Worm (Caenorhabditis elegans) whole organism, late embryonic: ENCODE results near the gene dnc-1.

Experiments
- C08G9.2 ChIP-seq: sonication (generic microtip); optimal IDR thresholded peaks from 2 replicates; lab custom pipeline; 2016; ENCODE audit warnings: mild to moderate bottlenecking, missing genetic modification characterization, moderate library complexity, missing compliant biosample characterization
- C38D4.7 ChIP-seq: fragments of 200-800 bp; sonication (Bioruptor generic); optimal IDR thresholded peaks from 2 replicates; lab custom pipeline; 2018; ENCODE audit warnings: mild to moderate bottlenecking, missing genetic modification characterization, moderate library complexity, missing compliant biosample characterization
- K09A11.1 ChIP-seq: sonication (generic microtip); optimal IDR thresholded peaks from 2 replicates; lab custom pipeline; 2017; ENCODE audit warnings: antibody characterized with exemption, mild to moderate bottlenecking, missing genetic modification characterization, missing compliant biosample characterization; ENCODE audit not compliant: insufficient read depth
- Y22D7AL.16 ChIP-seq: sonication (generic microtip); optimal IDR thresholded peaks from 2 replicates; lab custom pipeline; 2016; ENCODE audit warnings: missing genetic modification characterization, missing compliant biosample characterization
- ahr-1 ChIP-seq: sonication (generic microtip); optimal IDR thresholded peaks from 2 replicates; lab custom pipeline; 2016; ENCODE audit warnings: missing genetic modification characterization, missing compliant biosample characterization
- ama-1 ChIP-seq: fragments of 150-350 bp; optimal IDR thresholded peaks from 2 replicates; lab custom pipeline; 2014
- ceh-19 ChIP-seq: fragments of 200-800 bp; sonication (Bioruptor generic); optimal IDR thresholded peaks from 2 replicates; lab custom pipeline; 2018; ENCODE audit warnings: mild to moderate bottlenecking, missing genetic modification characterization, missing compliant biosample characterization
- ceh-31 ChIP-seq: sonication (generic microtip); optimal IDR thresholded peaks from 2 replicates; lab custom pipeline; 2016; ENCODE audit warnings: missing genetic modification characterization, missing compliant biosample characterization
- ceh-34 ChIP-seq: sonication (generic microtip); optimal IDR thresholded peaks from 2 replicates; lab custom pipeline; 2016; ENCODE audit warnings: mild to moderate bottlenecking, missing genetic modification characterization, missing compliant biosample characterization
- ceh-45 ChIP-seq: fragments of 200-800 bp; sonication (Bioruptor generic); IDR thresholded peaks from 2 replicates; pipeline ENCODE4 v1.3.6; 2022; ENCODE audit warnings: missing genetic modification reagents, missing genetic modification characterization, missing compliant biosample characterization
- ceh-48 ChIP-seq: sonication (generic microtip); optimal IDR thresholded peaks from 2 replicates; lab custom pipeline; 2016; ENCODE audit warnings: missing genetic modification characterization, inconsistent platforms, missing compliant biosample characterization
- ceh-6 ChIP-seq: fragments of 200-800 bp; sonication (Bioruptor generic); optimal IDR thresholded peaks from 2 replicates; lab custom pipeline; 2018; ENCODE audit warnings: mild to moderate bottlenecking, missing genetic modification characterization, missing compliant biosample characterization
- che-1 ChIP-seq: sonication (generic microtip); optimal IDR thresholded peaks from 2 replicates; lab custom pipeline; 2016; ENCODE audit warnings: mild to moderate bottlenecking, missing genetic modification characterization, missing compliant biosample characterization
- dve-1 ChIP-seq: sonication (generic microtip); optimal IDR thresholded peaks from 2 replicates; lab custom pipeline; 2017; ENCODE audit warnings: antibody characterized with exemption, mild to moderate bottlenecking, missing genetic modification characterization, missing compliant biosample characterization
- elt-2 ChIP-seq: sonication (generic microtip); optimal IDR thresholded peaks from 2 replicates; lab custom pipeline; 2016; ENCODE audit warnings: missing genetic modification reagents, missing genetic modification characterization, missing compliant biosample characterization
- eyg-1 ChIP-seq: sonication (generic microtip); optimal IDR thresholded peaks from 2 replicates; lab custom pipeline; 2016; ENCODE audit warnings: missing genotype, missing genetic modification characterization, missing compliant biosample characterization
- fax-1 ChIP-seq: sonication (generic microtip); optimal IDR thresholded peaks from 2 replicates; lab custom pipeline; 2016; ENCODE audit warnings: missing genotype, missing genetic modification characterization, missing compliant biosample characterization
- gmeb-2 ChIP-seq: sonication (generic microtip); optimal IDR thresholded peaks from 2 replicates; lab custom pipeline; 2016; ENCODE audit warnings: missing genetic modification characterization, inconsistent platforms, missing compliant biosample characterization
- hlh-15 ChIP-seq: sonication (generic microtip); optimal IDR thresholded peaks from 2 replicates; lab custom pipeline; 2016; ENCODE audit warnings: missing genetic modification characterization, missing compliant biosample characterization
- hlh-8 ChIP-seq: sonication (generic microtip); optimal IDR thresholded peaks from 2 replicates; lab custom pipeline; 2016; ENCODE audit warnings: missing genotype, missing genetic modification characterization, missing compliant biosample characterization
- madf-2 ChIP-seq: sonication (generic microtip); optimal IDR thresholded peaks from 2 replicates; lab custom pipeline; 2017; ENCODE audit warnings: missing genetic modification characterization, missing compliant biosample characterization
- nfya-1 ChIP-seq: sonication (generic microtip); optimal IDR thresholded peaks from 2 replicates; lab custom pipeline; 2017; ENCODE audit warnings: missing genetic modification characterization, mild to moderate bottlenecking, missing compliant biosample characterization, antibody characterized with exemption, moderate library complexity
- nhr-11 ChIP-seq: fragments of 150-350 bp; optimal IDR thresholded peaks from 2 replicates; lab custom pipeline; 2014; ENCODE audit warnings: missing biosample characterization, missing genetic modification characterization
- npax-4 ChIP-seq: sonication (generic microtip); optimal IDR thresholded peaks from 2 replicates; lab custom pipeline; 2016; ENCODE audit warnings: missing genetic modification characterization, missing compliant biosample characterization
- pat-9 ChIP-seq: fragments of 200-800 bp; sonication (Bioruptor generic); optimal IDR thresholded peaks from 2 replicates; lab custom pipeline; 2018; ENCODE audit warnings: mild to moderate bottlenecking, missing genetic modification characterization, moderate library complexity, missing compliant biosample characterization
- pax-1 ChIP-seq: fragments of 150-350 bp; optimal IDR thresholded peaks from 2 replicates; lab custom pipeline; 2014; ENCODE audit warnings: missing biosample characterization, missing genetic modification characterization
- pha-4 ChIP-seq: fragments of 150-350 bp; optimal IDR thresholded peaks from 2 replicates; lab custom pipeline; 2018; ENCODE audit warnings: missing biosample characterization, missing genetic modification reagents, missing genetic modification characterization
- pqm-1 ChIP-seq: sonication (generic microtip); optimal IDR thresholded peaks from 2 replicates; lab custom pipeline; 2016; ENCODE audit warnings: missing genetic modification characterization, missing compliant biosample characterization
- pros-1 ChIP-seq: fragments of 150-350 bp; optimal IDR thresholded peaks from 2 replicates; lab custom pipeline; 2014; ENCODE audit warnings: missing biosample characterization, missing genetic modification reagents, missing genetic modification characterization
- sox-2 ChIP-seq: fragments of 200-800 bp; sonication (Bioruptor generic); IDR thresholded peaks from 2 replicates; pipeline ENCODE4 v1.3.6; 2022; ENCODE audit warnings: missing genetic modification reagents, missing genetic modification characterization, missing compliant biosample characterization
- syd-9 ChIP-seq: sonication (generic microtip); optimal IDR thresholded peaks from 2 replicates; lab custom pipeline; 2016; ENCODE audit warnings: mild to moderate bottlenecking, missing genetic modification characterization, moderate library complexity, missing compliant biosample characterization
- unc-42 ChIP-seq: sonication (generic microtip); optimal IDR thresholded peaks from 2 replicates; lab custom pipeline; 2016; ENCODE audit warnings: missing genotype, missing genetic modification characterization, missing compliant biosample characterization
- unc-55 ChIP-seq: sonication (generic microtip); optimal IDR thresholded peaks from 2 replicates; lab custom pipeline; 2017; ENCODE audit warnings: missing biosample characterization, missing genetic modification reagents, missing genetic modification characterization
- zip-5 ChIP-seq: sonication (generic microtip); optimal IDR thresholded peaks from 2 replicates; lab custom pipeline; 2016; ENCODE audit warnings: missing genetic modification characterization, missing compliant biosample characterization
- ztf-16 ChIP-seq: sonication (generic microtip); optimal IDR thresholded peaks from 2 replicates; lab custom pipeline; 2017; ENCODE audit warnings: missing genetic modification characterization, missing compliant biosample characterization

dnc-1 gene

DNA sequence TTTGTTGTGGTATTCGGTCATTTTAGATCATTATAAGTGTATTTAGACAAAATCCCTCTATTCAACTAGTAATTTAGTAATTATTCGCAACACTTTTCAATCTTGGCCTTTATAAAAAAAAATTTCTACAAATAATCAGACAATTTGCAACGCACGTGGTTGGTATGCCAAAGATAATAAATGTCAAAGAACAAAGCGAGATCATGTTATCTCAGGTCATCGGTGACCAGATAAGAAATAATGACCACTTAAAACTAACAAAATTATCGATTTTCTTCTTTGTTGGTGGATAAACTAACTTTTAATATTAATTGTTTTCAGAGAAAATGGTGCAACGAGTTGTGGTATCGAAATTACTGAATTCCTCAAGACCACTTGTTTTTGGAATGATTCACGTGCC is 51.8 kb downstream of the dnc-1 start, which contains the start of gene F13E9.13:
Gene F13E9.13 (plus strand): TSS at position 317 of the 400 bp plus-strand sequence.
- TF ChIP-seq hlh-8 (tag; lab: Kevin White, UChicago) (no peak), ceh-45 (GFP tag; lab: Robert Waterston, UW) (no peak), elt-2 (tag; lab: Kevin White, UChicago) (peak; percentile 86), Y22D7AL.16 (no peak), syd-9 (tag; lab: Kevin White, UChicago) (no peak), madf-2 (tag; lab: Kevin White, UChicago) (no peak)

DNA sequence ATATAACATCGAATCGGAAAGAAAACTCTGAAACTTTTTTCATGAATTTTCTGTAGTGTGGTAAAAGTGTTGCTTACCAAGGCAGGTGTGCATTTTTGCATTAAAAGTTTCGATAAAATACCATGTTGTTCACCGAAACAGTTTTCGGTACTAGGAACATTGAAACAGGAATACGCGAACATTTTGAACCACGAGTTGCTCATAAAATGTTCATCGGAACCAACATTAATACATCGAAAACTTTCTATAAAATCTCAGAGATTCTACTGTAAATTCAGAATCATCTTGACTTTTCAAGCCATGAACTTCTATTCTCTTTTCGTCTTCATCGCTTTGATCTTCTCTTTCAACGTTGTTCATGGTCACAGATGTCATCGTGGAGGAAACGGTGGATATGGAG is 52.7 kb downstream of the dnc-1 start, which contains the start of gene fipr-15:
Gene fipr-15 (plus strand): TSS at position 301 of the 400 bp plus-strand sequence.
- TF ChIP-seq ceh-6 (GFP tag; lab: Kevin White, UChicago): no peak
- no peak for TF ChIP-seq ceh-45 (GFP tag; lab: Robert Waterston, UW)
- TF ChIP-seq C38D4.7 (GFP tag; lab: Kevin White, UChicago): no peak
- TF ChIP-seq hlh-15: no peak
- no peak for TF ChIP-seq unc-55 (GFP tag; lab: Kevin White, UChicago)
- TF ChIP-seq K09A11.1 (tag; lab: Kevin White, UChicago): no peak
- TF ChIP-seq C08G9.2 (tag; lab: Kevin White, UChicago): no peak
- TF ChIP-seq che-1 (tag; lab: Kevin White, UChicago): no peak
- no peak for TF ChIP-seq pqm-1 (tag; lab: Kevin White, UChicago)
- TF ChIP-seq pha-4 (tag; lab: Kevin White, UChicago): no peak
- TF ChIP-seq fax-1 (tag; lab: Kevin White, UChicago): no peak
- no peak for TF ChIP-seq hlh-8 (tag; lab: Kevin White, UChicago)
- TF ChIP-seq nfya-1 (tag; lab: Kevin White, UChicago): no peak
- no peak for TF ChIP-seq sox-2 (GFP tag; lab: Robert Waterston, UW)
- TF ChIP-seq madf-2 (tag; lab: Kevin White, UChicago): no peak
- no peak for TF ChIP-seq ceh-34

DNA sequence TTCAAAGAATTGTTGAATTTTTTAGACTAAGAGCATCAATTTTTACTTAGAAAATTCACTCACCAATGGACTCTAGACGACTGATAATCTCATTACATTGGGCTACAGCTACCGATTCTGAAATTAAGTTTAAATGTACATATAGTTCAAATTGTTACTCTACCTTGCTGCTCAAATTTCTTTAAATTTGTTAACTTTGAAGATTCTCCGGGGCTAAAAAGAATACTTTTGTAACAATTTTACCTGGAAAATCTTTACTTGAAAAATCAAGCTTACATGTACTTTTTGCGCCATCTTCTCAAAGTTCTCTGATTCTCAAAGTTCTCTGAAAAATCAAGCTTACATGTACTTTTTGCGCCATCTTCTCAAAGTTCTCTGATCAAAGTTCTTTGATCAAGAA is 53.5 kb downstream of the dnc-1 start, which contains the start of gene sdz-13:
Gene sdz-13 (minus strand): TSS at position 101 of the 400 bp plus-strand sequence.
- TF ChIP-seq gmeb-2: no peak
- TF ChIP-seq nhr-11 (tag; lab: Kevin White, UChicago): no peak
- TF ChIP-seq che-1 (tag; lab: Kevin White, UChicago): no peak
- no peak for TF ChIP-seq pat-9
- no peak for TF ChIP-seq pax-1 (tag; lab: Kevin White, UChicago)
- TF ChIP-seq ceh-31: no peak
- no peak for TF ChIP-seq syd-9 (tag; lab: Kevin White, UChicago)
- no peak for TF ChIP-seq dve-1 (tag; lab: Kevin White, UChicago)
- no peak for TF ChIP-seq ahr-1
- no peak for TF ChIP-seq ceh-19 (GFP tag; lab: Kevin White, UChicago)
- TF ChIP-seq pros-1 (tag; lab: Kevin White, UChicago): no peak
- TF ChIP-seq hlh-15: no peak
- no peak for TF ChIP-seq zip-5 (tag; lab: Kevin White, UChicago)
- no peak for TF ChIP-seq npax-4

DNA sequence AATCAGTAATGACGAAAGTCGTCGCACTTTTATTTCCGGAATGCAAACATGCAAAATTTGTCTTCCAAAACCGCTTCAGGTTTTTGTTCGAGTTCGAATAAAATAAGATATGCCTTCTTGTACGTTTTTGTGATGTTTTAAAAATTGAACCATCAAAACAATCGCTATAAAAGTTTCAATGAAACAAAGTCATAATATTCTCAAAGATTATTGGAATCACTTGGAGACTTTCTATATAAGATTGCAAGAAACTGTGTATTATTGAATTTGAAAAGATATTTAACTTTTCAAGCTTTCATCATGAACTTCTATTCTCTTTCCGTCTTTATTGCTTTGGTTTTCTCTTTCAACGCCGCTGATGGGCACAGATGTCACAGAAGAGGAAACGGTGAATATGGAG is 56.2 kb downstream of the dnc-1 start, which contains the start of gene fipr-14:
Gene fipr-14 (plus strand): TSS at position 301 of the 400 bp plus-strand sequence.
- TF ChIP-seq unc-42 (no peak), ztf-16 (tag; lab: Kevin White, UChicago) (no peak), ceh-48 (tag; lab: Kevin White, UChicago) (no peak), ama-1 (no peak), C38D4.7 (GFP tag; lab: Kevin White, UChicago) (no peak), C08G9.2 (tag; lab: Kevin White, UChicago) (no peak), ceh-45 (GFP tag; lab: Robert Waterston, UW) (no peak), syd-9 (tag; lab: Kevin White, UChicago) (no peak), eyg-1 (tag; lab: Kevin White, UChicago) (no peak)
